Worm (Caenorhabditis elegans): ENCODE data around the gene bmk-1.

The bmk-1 gene

DNA sequence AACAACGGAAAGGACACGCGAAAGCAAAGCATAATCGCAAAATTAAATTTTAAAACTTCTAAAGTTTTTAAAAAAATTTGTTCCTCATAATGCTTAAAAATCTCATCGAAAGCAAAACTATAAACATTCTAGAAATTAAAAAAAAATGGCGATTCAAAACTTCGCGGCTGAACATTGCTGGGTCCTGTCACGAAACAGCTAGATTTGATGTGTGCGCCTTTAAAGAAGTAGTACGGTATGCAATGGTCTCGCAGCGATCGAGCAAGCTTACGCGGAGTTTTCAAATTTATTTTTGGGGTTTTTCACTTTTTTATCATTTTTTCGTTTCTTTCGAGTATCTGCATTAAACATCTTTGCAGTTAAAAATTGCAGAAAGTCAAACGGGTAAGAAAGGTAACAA, 286 bp upstream of the bmk-1 start, which contains the start of gene coh-3 (continued):
- TF ChIP-seq ceh-32 (tag; optimal IDR thresholded peaks at IDR 0.05; ENCODE audit: poor library complexity) = no peak
- peak; percentile 74 for TF ChIP-seq unc-130 (GFP tag; optimal IDR thresholded peaks at IDR 0.05)
- TF ChIP-seq zip-2 (tag; optimal IDR thresholded peaks at IDR 0.05) = no peak
- TF ChIP-seq unc-62 (GFP tag; optimal IDR thresholded peaks at IDR 0.05 in 1 of 2) = no peak
- TF ChIP-seq unc-62 (tag; optimal IDR thresholded peaks at IDR 0.05) = no peak
- no peak for TF ChIP-seq T26A8.4 (GFP tag; IDR thresholded peaks at IDR 0.05)
- TF ChIP-seq nhr-25 (tag; optimal IDR thresholded peaks at IDR 0.05; ENCODE audit: borderline replicate concordance, insufficient read depth) = no peak
- TF ChIP-seq aha-1 (tag) = no peak
- TF ChIP-seq snpc-1.2 (GFP tag; IDR thresholded peaks at IDR 0.05) = peak; percentile 75; the same call in 1 of the 2 replicates
- TF ChIP-seq ZK546.5 (tag; optimal IDR thresholded peaks at IDR 0.05) = no peak
- TF ChIP-seq nhr-6 (tag; optimal IDR thresholded peaks at IDR 0.05) = no peak
- TF ChIP-seq D1046.2 (GFP tag; IDR thresholded peaks at IDR 0.05) = no peak
- TF ChIP-seq egl-27 (tag; optimal IDR thresholded peaks at IDR 0.05) = no peak
- no peak for TF ChIP-seq mxl-3 (GFP tag; optimal IDR thresholded peaks at IDR 0.05)
- TF ChIP-seq F49E8.2 (tag; optimal IDR thresholded peaks at IDR 0.05; ENCODE audit: borderline replicate concordance) = peak; percentile 85
- TF ChIP-seq saeg-2 (GFP tag; IDR thresholded peaks at IDR 0.05) = no peak
- no peak for TF ChIP-seq lir-3 (tag; optimal IDR thresholded peaks at IDR 0.05)
- TF ChIP-seq ctbp-1 (GFP tag; IDR thresholded peaks at IDR 0.05) = no peak
- no peak for TF ChIP-seq nhr-11 (tag; optimal IDR thresholded peaks at IDR 0.05)
- no peak for TF ChIP-seq lin-15B (tag; optimal IDR thresholded peaks at IDR 0.05)
- TF ChIP-seq attf-4 (tag; optimal IDR thresholded peaks at IDR 0.05) = no peak
- no peak for TF ChIP-seq T20F7.1 (GFP tag; optimal IDR thresholded peaks at IDR 0.05)
- TF ChIP-seq rbr-2 (tag; optimal IDR thresholded peaks at IDR 0.05) = no peak
- TF ChIP-seq lin-38 (GFP tag; IDR thresholded peaks at IDR 0.05) = peak; percentile 52
- TF ChIP-seq set-16 (GFP tag; IDR thresholded peaks at IDR 0.05) = no peak
- no peak for TF ChIP-seq jun-1 (tag; optimal IDR thresholded peaks at IDR 0.05)
- no peak for TF ChIP-seq cey-2 (tag; optimal IDR thresholded peaks at IDR 0.05; ENCODE audit: borderline replicate concordance, insufficient read depth)
- TF ChIP-seq mep-1 (tag; optimal IDR thresholded peaks at IDR 0.05) = no peak
- TF ChIP-seq daf-8 (GFP tag; IDR thresholded peaks at IDR 0.05) = no peak
- no peak for TF ChIP-seq nhr-77 (tag; optimal IDR thresholded peaks at IDR 0.05)
- TF ChIP-seq ztf-7 (tag; optimal IDR thresholded peaks at IDR 0.05) = no peak
- no peak for TF ChIP-seq zfp-3 (GFP tag; conservative IDR thresholded peaks at IDR 0.05)

DNA sequence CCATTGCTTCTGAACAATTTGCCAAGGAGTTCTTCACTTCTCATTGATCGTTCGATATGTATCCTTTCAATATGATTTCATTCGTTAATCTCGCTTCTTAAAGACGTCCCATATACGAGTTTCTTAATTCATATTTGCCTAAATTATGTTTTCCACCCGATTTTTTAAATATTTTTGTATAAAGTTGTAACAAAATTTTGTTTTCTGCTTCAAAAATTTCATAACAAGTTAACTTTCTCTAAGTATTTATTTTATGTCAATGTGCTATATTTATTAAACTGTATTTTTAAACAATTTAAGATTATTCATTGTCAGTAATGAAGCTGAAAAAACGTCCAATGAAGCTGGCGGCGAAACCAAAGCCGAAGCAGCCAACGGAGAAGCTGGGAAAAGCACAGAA, 7.4 kb downstream of the bmk-1 start, which contains the start of gene F23B12.7:
F23B12.7 (plus strand) TSS at position 301 of the 400 bp plus-strand sequence.
- TF ChIP-seq ama-1 (optimal IDR thresholded peaks at IDR 0.05) (peak; percentile 12), ZK337.2 (GFP tag; IDR thresholded peaks at IDR 0.05) (no peak)

ce11 chrV:14448669-14449068, 8.1 kb downstream of the bmk-1 start:
- TF ChIP-seq hlh-30 (tag; optimal IDR thresholded peaks at IDR 0.05; ENCODE audit: insufficient read depth) (peak; percentile 58), mxl-2 (GFP tag; conservative IDR thresholded peaks at IDR 0.05) (peak; percentile 63; the same call in 1 of the 2 replicates), ztf-11 (tag; optimal IDR thresholded peaks at IDR 0.05) (no peak), dmd-6 (GFP tag; IDR thresholded peaks at IDR 0.05) (peak; percentile 26; the same call in 1 of the 2 replicates), nhr-28 (tag; optimal IDR thresholded peaks at IDR 0.05) (peak; percentile 37), fkh-10 (GFP tag; optimal IDR thresholded peaks at IDR 0.05) (no peak), mxl-3 (GFP tag; optimal IDR thresholded peaks at IDR 0.05) (peak; percentile 38), rbr-2 (tag; optimal IDR thresholded peaks at IDR 0.05) (no peak), ceh-44 (GFP tag; IDR thresholded peaks at IDR 0.05) (no peak)

All from whole organism, L4 larva.